Fruit fly (Drosophila melanogaster) whole organism, embryonic: ENCODE data around the gene Drice.

ENCODE experiments used
- Aef1 ChIP-seq: fragments of 200-800 bp; sonication (Bioruptor generic); IDR thresholded peaks from 3 replicates; pipeline ENCODE4 v1.3.6; 2022; ENCODE audit warnings: missing biosample characterization, missing genetic modification characterization
- Atf3 ChIP-seq: fragments of 200-800 bp; sonication (Bioruptor generic); optimal IDR thresholded peaks from 3 replicates; lab custom pipeline; 2016; ENCODE audit warnings: missing biosample characterization, missing genetic modification characterization
- BEAF-32 ChIP-seq: fragments of 200-800 bp; sonication (Bioruptor generic); optimal IDR thresholded peaks from 3 replicates; lab custom pipeline; 2017; ENCODE audit warnings: missing biosample characterization, missing genetic modification characterization, mild to moderate bottlenecking, moderate library complexity, missing genetic modification reagents
- CG11085 ChIP-seq: fragments of 200-800 bp; sonication (Bioruptor generic); IDR thresholded peaks from 2 replicates; pipeline ENCODE4 v1.3.6; 2022; ENCODE audit warnings: missing biosample characterization, missing genetic modification characterization
- CG12219 ChIP-seq: fragments of 200-800 bp; sonication (Bioruptor generic); optimal IDR thresholded peaks from 3 replicates; lab custom pipeline; 2018; ENCODE audit warnings: missing biosample characterization, mild to moderate bottlenecking, missing genetic modification characterization
- CG12299 ChIP-seq: fragments of 200-800 bp; sonication (Bioruptor generic); optimal IDR thresholded peaks from 2 replicates; lab custom pipeline; 2018; ENCODE audit warnings: missing biosample characterization, mild to moderate bottlenecking, missing genetic modification characterization
- CG13624 ChIP-seq: fragments of 200-800 bp; sonication (Bioruptor generic); optimal IDR thresholded peaks from 2 replicates; lab custom pipeline; 2016; ENCODE audit warnings: missing biosample characterization, missing genetic modification characterization
- CG17568 ChIP-seq: fragments of 200-800 bp; sonication (Bioruptor generic); optimal IDR thresholded peaks from 2 replicates; lab custom pipeline; 2018; ENCODE audit warnings: missing biosample characterization, mild to moderate bottlenecking, missing genetic modification characterization, moderate library complexity
- CG17912 ChIP-seq: fragments of 200-800 bp; sonication (Bioruptor generic); optimal IDR thresholded peaks from 2 replicates; lab custom pipeline; 2018; ENCODE audit warnings: missing biosample characterization, mild to moderate bottlenecking, missing genetic modification characterization
- CG18262 ChIP-seq: fragments of 200-800 bp; optimal IDR thresholded peaks from 3 replicates; lab custom pipeline; 2019; ENCODE audit warnings: missing biosample characterization, mild to moderate bottlenecking, missing genetic modification characterization, moderate library complexity
- CG18599 ChIP-seq: fragments of 200-800 bp; sonication (Bioruptor generic); optimal IDR thresholded peaks from 3 replicates; lab custom pipeline; 2017; ENCODE audit warnings: missing biosample characterization, missing genetic modification characterization, mild to moderate bottlenecking, moderate library complexity, missing genetic modification reagents
- CG2875 ChIP-seq: fragments of 200-800 bp; sonication (Bioruptor generic); optimal IDR thresholded peaks from 2 replicates; lab custom pipeline; 2017; ENCODE audit warnings: missing biosample characterization, mild to moderate bottlenecking, missing genetic modification characterization, missing genetic modification reagents
- CG3281 ChIP-seq: fragments of 200-800 bp; sonication (Bioruptor generic); optimal IDR thresholded peaks from 3 replicates; lab custom pipeline; 2017; ENCODE audit warnings: missing biosample characterization, mild to moderate bottlenecking, missing genetic modification characterization
- CG4730 ChIP-seq: fragments of 200-800 bp; sonication (Bioruptor generic); IDR thresholded peaks from 2 replicates; pipeline ENCODE4 v1.3.6; 2022; ENCODE audit warnings: missing biosample characterization, missing genetic modification characterization
- CG5180 ChIP-seq: fragments of 200-800 bp; sonication (Bioruptor generic); optimal IDR thresholded peaks from 3 replicates; lab custom pipeline; 2017; ENCODE audit warnings: missing biosample characterization, missing genetic modification characterization, mild to moderate bottlenecking, moderate library complexity, missing genetic modification reagents
- CG5245 ChIP-seq: fragments of 200-800 bp; sonication (Bioruptor generic); optimal IDR thresholded peaks from 3 replicates; lab custom pipeline; 2016; ENCODE audit warnings: missing biosample characterization, missing genetic modification characterization
- CG6689 ChIP-seq: fragments of 200-800 bp; sonication (Bioruptor generic); IDR thresholded peaks from 2 replicates; pipeline ENCODE4 v1.3.6; 2022; ENCODE audit warnings: missing biosample characterization, missing genetic modification characterization
- CG6854 ChIP-seq: fragments of 200-800 bp; sonication (Bioruptor generic); optimal IDR thresholded peaks from 3 replicates; lab custom pipeline; 2017; ENCODE audit warnings: missing biosample characterization, mild to moderate bottlenecking, missing genetic modification characterization
- CG8089 ChIP-seq: fragments of 200-800 bp; sonication (Bioruptor generic); optimal IDR thresholded peaks from 3 replicates; lab custom pipeline; 2016; ENCODE audit warnings: missing biosample characterization, missing genetic modification characterization
- CG9437 ChIP-seq: fragments of 200-800 bp; sonication (Bioruptor generic); optimal IDR thresholded peaks from 2 replicates; lab custom pipeline; 2018; ENCODE audit warnings: missing biosample characterization, mild to moderate bottlenecking, missing genetic modification characterization
- CG9797 ChIP-seq: fragments of 200-800 bp; sonication (Bioruptor generic); optimal IDR thresholded peaks from 3 replicates; lab custom pipeline; 2018; ENCODE audit warnings: missing biosample characterization, mild to moderate bottlenecking, missing genetic modification characterization
- Camta ChIP-seq: fragments of 200-800 bp; sonication (Bioruptor generic); optimal IDR thresholded peaks from 2 replicates; lab custom pipeline; 2016; ENCODE audit warnings: missing biosample characterization, missing genetic modification characterization
- Dbx ChIP-seq: fragments of 200-800 bp; sonication (Bioruptor generic); IDR thresholded peaks from 3 replicates; pipeline ENCODE4 v1.3.6; 2022; ENCODE audit warnings: missing biosample characterization, missing genetic modification characterization
- Ets97D ChIP-seq: fragments of 200-800 bp; sonication (Bioruptor generic); optimal IDR thresholded peaks from 3 replicates; lab custom pipeline; 2016; ENCODE audit warnings: missing biosample characterization, missing genetic modification characterization
- HLH3B ChIP-seq: fragments of 200-800 bp; sonication (Bioruptor generic); IDR thresholded peaks from 2 replicates; pipeline ENCODE4 v1.3.6; 2022; ENCODE audit warnings: missing biosample characterization, missing genetic modification characterization
- Hand ChIP-seq: fragments of 200-800 bp; sonication (Bioruptor generic); optimal IDR thresholded peaks from 2 replicates; lab custom pipeline; 2017; ENCODE audit warnings: mild to moderate bottlenecking, missing biosample characterization, missing genetic modification reagents, missing genetic modification characterization
- Max ChIP-seq: fragments of 200-800 bp; sonication (Bioruptor generic); optimal IDR thresholded peaks from 2 replicates; lab custom pipeline; 2016; ENCODE audit warnings: missing biosample characterization, mild to moderate bottlenecking, missing genetic modification characterization
- Med ChIP-seq: fragments of 200-800 bp; sonication (Bioruptor generic); peaks from one replicate; lab custom pipeline; 2016; ENCODE audit warnings: missing biosample characterization, missing genetic modification characterization, mild to moderate bottlenecking, inconsistent platforms, moderate library complexity
- Mrtf ChIP-seq: fragments of 200-800 bp; sonication (Bioruptor generic); IDR thresholded peaks from 3 replicates; pipeline ENCODE4 v1.3.6; 2022; ENCODE audit warnings: missing biosample characterization, missing genetic modification characterization
- NC2β ChIP-seq: fragments of 200-800 bp; sonication (Bioruptor generic); optimal IDR thresholded peaks from 2 replicates; lab custom pipeline; 2016; ENCODE audit warnings: missing biosample characterization, missing genetic modification characterization
- Ptx1 ChIP-seq: fragments of 200-800 bp; sonication (Bioruptor generic); IDR thresholded peaks from 2 replicates; pipeline ENCODE4 v1.3.6; 2022; ENCODE audit warnings: missing biosample characterization, missing genetic modification characterization
- Ravus ChIP-seq: fragments of 200-800 bp; sonication (Bioruptor generic); IDR thresholded peaks from 2 replicates; pipeline ENCODE4 v1.3.6; 2022; ENCODE audit warnings: missing biosample characterization, missing genetic modification characterization
- Rfx ChIP-seq: fragments of 200-800 bp; sonication (Bioruptor generic); IDR thresholded peaks from 2 replicates; pipeline ENCODE4 v1.3.6; 2022; ENCODE audit warnings: missing biosample characterization, missing genetic modification characterization
- Sin3A ChIP-seq: fragments of >200 bp; optimal IDR thresholded peaks from 2 replicates; lab custom pipeline; 2018
- Sox102F ChIP-seq: fragments of 200-800 bp; sonication (Bioruptor generic); optimal IDR thresholded peaks from 2 replicates; lab custom pipeline; 2018; ENCODE audit warnings: missing biosample characterization, mild to moderate bottlenecking, missing genetic modification characterization, moderate library complexity
- ab ChIP-seq: fragments of 200-800 bp; sonication (Bioruptor generic); optimal IDR thresholded peaks from 2 replicates; lab custom pipeline; 2016; ENCODE audit warnings: missing biosample characterization, missing genetic modification characterization
- abd-A ChIP-seq: fragments of 200-800 bp; sonication (Bioruptor generic); optimal IDR thresholded peaks from 3 replicates; lab custom pipeline; 2019; ENCODE audit warnings: missing biosample characterization, mild to moderate bottlenecking, missing genetic modification characterization, moderate library complexity
- bab2 ChIP-seq: fragments of 200-800 bp; sonication (Bioruptor generic); optimal IDR thresholded peaks from 2 replicates; lab custom pipeline; 2016; ENCODE audit warnings: missing biosample characterization, missing genetic modification characterization
- dmrt99B ChIP-seq: fragments of 200-800 bp; sonication (Bioruptor generic); optimal IDR thresholded peaks from 2 replicates; lab custom pipeline; 2018; ENCODE audit warnings: missing biosample characterization, mild to moderate bottlenecking, missing genetic modification characterization, moderate library complexity
- exex ChIP-seq: fragments of 200-800 bp; sonication (Bioruptor generic); optimal IDR thresholded peaks from 4 replicates; lab custom pipeline; 2018; ENCODE audit warnings: missing biosample characterization, mild to moderate bottlenecking, missing genetic modification characterization, moderate library complexity
- gsb ChIP-seq: fragments of 200-800 bp; sonication (Bioruptor generic); IDR thresholded peaks from 2 replicates; pipeline ENCODE4 v1.3.6; 2022; ENCODE audit warnings: missing biosample characterization, missing genetic modification characterization
- gsb-n ChIP-seq: fragments of 200-800 bp; sonication (Bioruptor generic); optimal IDR thresholded peaks from 3 replicates; lab custom pipeline; 2018; ENCODE audit warnings: missing biosample characterization, mild to moderate bottlenecking, missing genetic modification characterization
- h ChIP-seq: fragments of >200 bp; optimal IDR thresholded peaks from 2 replicates; lab custom pipeline; 2017
- ken ChIP-seq: fragments of 200-800 bp; sonication (Bioruptor generic); IDR thresholded peaks from 3 replicates; pipeline ENCODE4 v1.3.6; 2022; ENCODE audit warnings: missing biosample characterization, missing genetic modification characterization
- lab ChIP-seq: fragments of 200-800 bp; sonication (Bioruptor generic); optimal IDR thresholded peaks from 3 replicates; lab custom pipeline; 2017; ENCODE audit warnings: missing biosample characterization, missing genetic modification characterization, mild to moderate bottlenecking, moderate library complexity, missing genetic modification reagents
- luna ChIP-seq: fragments of 200-800 bp; sonication (Bioruptor generic); optimal IDR thresholded peaks from 2 replicates; lab custom pipeline; 2016; ENCODE audit warnings: missing biosample characterization, missing genetic modification characterization
- mirr ChIP-seq: fragments of 200-800 bp; sonication (Bioruptor generic); optimal IDR thresholded peaks from 3 replicates; lab custom pipeline; 2018; ENCODE audit warnings: missing biosample characterization, mild to moderate bottlenecking, missing genetic modification characterization
- pnt ChIP-seq: fragments of 200-800 bp; sonication (Bioruptor generic); optimal IDR thresholded peaks from 3 replicates; lab custom pipeline; 2016; ENCODE audit warnings: missing biosample characterization, missing genetic modification characterization
- sr ChIP-seq: fragments of 200-800 bp; sonication (Bioruptor generic); IDR thresholded peaks from 3 replicates; pipeline ENCODE4 v1.3.6; 2022; ENCODE audit warnings: missing biosample characterization, missing genetic modification characterization
- tin ChIP-seq: fragments of 200-800 bp; sonication (Bioruptor generic); optimal IDR thresholded peaks from 3 replicates; lab custom pipeline; 2016; ENCODE audit warnings: missing biosample characterization, missing genetic modification characterization
- vvl ChIP-seq: fragments of 200-800 bp; sonication (Bioruptor generic); IDR thresholded peaks from 2 replicates; pipeline ENCODE4 v1.3.6; 2022; ENCODE audit warnings: missing biosample characterization, missing genetic modification characterization
- wor ChIP-seq: fragments of 200-800 bp; sonication (Bioruptor generic); IDR thresholded peaks from 2 replicates; pipeline ENCODE4 v1.3.6; 2022; ENCODE audit warnings: missing biosample characterization, missing genetic modification characterization

The Drice gene

DNA sequence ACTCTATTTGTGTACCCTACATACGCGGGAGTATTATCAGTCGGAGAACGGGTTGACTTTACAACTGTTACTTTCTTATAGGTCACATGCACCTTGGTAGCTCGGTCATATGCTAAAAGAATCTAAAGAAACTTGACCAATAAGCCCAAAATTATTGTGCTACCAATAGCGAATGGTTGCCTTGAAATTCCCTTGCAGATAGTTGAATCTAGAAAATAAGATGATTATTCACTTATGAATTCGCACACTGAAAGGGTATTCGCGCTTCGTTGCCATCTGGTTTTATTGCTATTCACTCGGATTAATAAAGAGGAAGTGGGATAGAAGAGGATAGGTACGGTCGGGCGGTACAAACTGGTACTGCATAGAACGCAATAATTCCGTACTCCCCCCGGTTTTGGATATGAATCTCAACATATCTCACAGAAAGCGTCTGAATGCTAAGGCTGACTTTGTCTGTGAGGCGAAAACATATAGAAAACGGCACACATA, 25.6 kb upstream of the Drice start (continued):
- TF ChIP-seq lab (GFP tag; lab: Kevin White, UChicago): peak; percentile 72
- peak; percentile 69 for TF ChIP-seq vvl (GFP tag; lab: Robert Waterston, UW)
- TF ChIP-seq Mrtf (GFP tag; lab: Robert Waterston, UW): peak; percentile 70; the same call in 2 of the 3 replicates
- TF ChIP-seq CG13624 (GFP tag; lab: Kevin White, UChicago): peak; percentile 78
- TF ChIP-seq abd-A (tag; lab: Kevin White, UChicago): no peak
- peak; percentile 68; the same call in 1 of the 2 replicates for TF ChIP-seq wor (GFP tag; lab: Robert Waterston, UW)
- TF ChIP-seq CG11085 (GFP tag; lab: Robert Waterston, UW): 0 out of 2 replicates have a peak, but pooled peaks have one; percentile 28
- peak; percentile 73 for TF ChIP-seq Aef1
- TF ChIP-seq exex: peak; percentile 65
- TF ChIP-seq CG18262 (tag; lab: Kevin White, UChicago): peak; percentile 33
- TF ChIP-seq CG4730: peak; percentile 64; the same call in 1 of the 2 replicates
- TF ChIP-seq pnt: peak; percentile 56
- peak; percentile 77 for TF ChIP-seq Hand
- TF ChIP-seq CG17568 (GFP tag; lab: Kevin White, UChicago): no peak
- peak; percentile 41 for TF ChIP-seq luna
- TF ChIP-seq h (lab: Kevin White, UChicago): no peak
- TF ChIP-seq mirr (GFP tag; lab: Kevin White, UChicago): peak; percentile 63
- TF ChIP-seq Ravus (GFP tag; lab: Robert Waterston, UW): no peak
- TF ChIP-seq ken (GFP tag; lab: Robert Waterston, UW): peak; percentile 61; the same call in 1 of the 3 replicates
- TF ChIP-seq CG12219: peak; percentile 59
- TF ChIP-seq tin (GFP tag; lab: Kevin White, UChicago): peak; percentile 68
- peak; percentile 53 for TF ChIP-seq CG9437 (GFP tag; lab: Kevin White, UChicago)
- TF ChIP-seq Ets97D (GFP tag; lab: Kevin White, UChicago): peak; percentile 31
- peak; percentile 58 for TF ChIP-seq CG6689 (GFP tag; lab: Robert Waterston, UW)
- TF ChIP-seq Max (GFP tag; lab: Kevin White, UChicago): peak; percentile 57
- peak; percentile 77 for TF ChIP-seq CG3281 (GFP tag; lab: Kevin White, UChicago)
- peak; percentile 30 for TF ChIP-seq CG5245
- TF ChIP-seq Camta: peak; percentile 45
- TF ChIP-seq Sox102F (GFP tag; lab: Kevin White, UChicago): peak; percentile 77
- TF ChIP-seq sr (GFP tag; lab: Robert Waterston, UW): no peak
- no peak for TF ChIP-seq CG9797 (GFP tag; lab: Kevin White, UChicago)
- no peak for TF ChIP-seq BEAF-32 (GFP tag; lab: Kevin White, UChicago)
- TF ChIP-seq Dbx (GFP tag; lab: Robert Waterston, UW): peak; percentile 85
- TF ChIP-seq Rfx (GFP tag; lab: Robert Waterston, UW): peak; percentile 89
- TF ChIP-seq CG18599: peak; percentile 81
- no peak for TF ChIP-seq gsb-n
- TF ChIP-seq gsb (GFP tag; lab: Robert Waterston, UW): peak; percentile 74
- TF ChIP-seq NC2β: peak; percentile 30
- peak; percentile 56 for TF ChIP-seq HLH3B
- TF ChIP-seq dmrt99B (tag; lab: Kevin White, UChicago): peak; percentile 67
- peak; percentile 9 for TF ChIP-seq CG5180 (GFP tag; lab: Kevin White, UChicago)
- TF ChIP-seq Ptx1: peak; percentile 78
- TF ChIP-seq Med: peak; percentile 96
- no peak for TF ChIP-seq CG6854 (GFP tag; lab: Kevin White, UChicago)
- peak; percentile 61 for TF ChIP-seq CG8089
- TF ChIP-seq Atf3 (GFP tag; lab: Kevin White, UChicago): peak; percentile 42
- TF ChIP-seq bab2: peak; percentile 76
- no peak for TF ChIP-seq CG17912 (GFP tag; lab: Kevin White, UChicago)
- TF ChIP-seq CG12299 (tag; lab: Kevin White, UChicago): peak; percentile 12
- TF ChIP-seq Sin3A (lab: Kevin White, UChicago): no peak
- TF ChIP-seq CG2875 (GFP tag; lab: Kevin White, UChicago): peak; percentile 36
- peak; percentile 49 for TF ChIP-seq ab (GFP tag; lab: Kevin White, UChicago)
